Fruit fly (Drosophila melanogaster): ENCODE results near the gene sala.

sala gene

DNA sequence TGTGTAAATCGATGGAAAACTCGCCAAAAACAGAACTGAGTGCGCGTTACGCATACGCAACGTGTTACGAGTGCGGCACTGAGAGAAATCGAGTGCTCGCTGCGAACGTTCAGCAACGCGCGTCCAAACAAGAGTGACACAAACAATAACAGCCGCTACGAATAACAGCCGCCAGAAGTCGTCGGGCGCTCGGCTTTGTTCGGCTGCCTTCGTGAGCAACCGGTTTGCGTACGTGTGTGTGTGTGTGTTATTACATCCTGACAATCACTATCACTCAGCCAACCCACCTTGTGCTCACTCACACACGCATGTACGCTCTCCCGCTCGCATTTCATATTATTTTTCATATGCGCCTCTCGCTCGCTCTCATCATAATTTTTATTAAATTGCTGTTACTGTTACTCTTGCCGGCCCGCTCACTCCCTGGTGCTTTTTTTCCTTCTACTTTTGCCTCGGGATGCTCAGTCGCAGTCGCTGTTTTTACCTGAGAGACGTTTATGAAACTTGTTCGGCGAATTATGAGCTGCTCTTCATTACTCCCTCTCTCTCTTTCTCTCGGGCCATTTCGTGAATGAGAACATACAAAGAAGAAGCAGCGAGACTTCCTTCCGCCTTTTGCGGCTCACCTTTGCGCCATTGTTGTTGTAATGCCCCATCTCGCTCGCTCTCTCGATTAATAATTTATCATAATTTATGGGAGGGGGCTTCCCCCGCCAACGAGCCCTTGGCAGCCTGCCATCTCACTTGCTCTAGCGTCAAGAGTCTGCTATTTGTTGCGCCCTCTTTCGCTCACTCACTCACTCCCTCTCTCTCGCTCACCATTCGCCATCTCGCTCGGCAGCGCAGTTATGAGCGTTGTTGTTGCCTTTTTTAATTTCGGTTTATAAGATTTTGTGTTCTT lies 38.8 kb upstream of the sala start, which contains the start of gene salm (continued):
- TF ChIP-seq aop (GFP tag; IDR thresholded peaks at IDR 0.05) (peak; percentile 57; the same call in 1 of the 2 replicates), CG16863 (GFP tag; optimal IDR thresholded peaks at IDR 0.05) (no peak), CG3847 (GFP tag; IDR thresholded peaks at IDR 0.05) (no peak), Dad (GFP tag; optimal IDR thresholded peaks at IDR 0.05) (no peak), Hsf (GFP tag; optimal IDR thresholded peaks at IDR 0.05) (no peak), cad (GFP tag; optimal IDR thresholded peaks at IDR 0.05) (peak; percentile 75), sens (GFP tag) (peak; percentile 74), Hr39 (optimal IDR thresholded peaks at IDR 0.05) (no peak), E2f2 (GFP tag; IDR thresholded peaks at IDR 0.05) (no peak), Nf-YB (GFP tag; optimal IDR thresholded peaks at IDR 0.05) (peak; percentile 93), chm (GFP tag; IDR thresholded peaks at IDR 0.05) (peak; percentile 80), CG10366 (GFP tag; IDR thresholded peaks at IDR 0.05) (no peak), zen (tag; optimal IDR thresholded peaks at IDR 0.05) (peak; percentile 11), CG17912 (GFP tag; optimal IDR thresholded peaks at IDR 0.05) (no peak), CG9797 (GFP tag; optimal IDR thresholded peaks at IDR 0.05) (no peak), jumu (GFP tag; optimal IDR thresholded peaks at IDR 0.05) (no peak), corto (GFP tag; optimal IDR thresholded peaks at IDR 0.05) (no peak), ken (GFP tag; IDR thresholded peaks at IDR 0.05) (no peak), Drgx (GFP tag; IDR thresholded peaks at IDR 0.05) (no peak), Blimp-1 (GFP tag; optimal IDR thresholded peaks at IDR 0.05) (no peak), sob (GFP tag; IDR thresholded peaks at IDR 0.05) (peak; percentile 55; the same call in 1 of the 2 replicates), fd64A (GFP tag; optimal IDR thresholded peaks at IDR 0.05) (no peak), CG9437 (GFP tag; optimal IDR thresholded peaks at IDR 0.05) (peak; percentile 72), repo (GFP tag; optimal IDR thresholded peaks at IDR 0.05) (no peak), CG18599 (GFP tag; optimal IDR thresholded peaks at IDR 0.05) (no peak), CG12299 (tag; optimal IDR thresholded peaks at IDR 0.05) (no peak), CG12769 (tag; optimal IDR thresholded peaks at IDR 0.05) (peak; percentile 3), Oaz (GFP tag; IDR thresholded peaks at IDR 0.05) (no peak), CG13287 (GFP tag; IDR thresholded peaks at IDR 0.05; ENCODE audit: partially characterized antibody) (no peak; the same call in 1 of the 2 replicates), org-1 (GFP tag; optimal IDR thresholded peaks at IDR 0.05) (no peak), Mrtf (GFP tag; IDR thresholded peaks at IDR 0.05) (no peak), Ravus (GFP tag; IDR thresholded peaks at IDR 0.05) (no peak), Sox100B (GFP tag; optimal IDR thresholded peaks at IDR 0.05) (no peak), dimm (GFP tag; IDR thresholded peaks at IDR 0.05) (no peak), CG31224 (GFP tag; IDR thresholded peaks at IDR 0.05) (no peak), pum (GFP tag; optimal IDR thresholded peaks at IDR 0.05) (no peak), CG12744 (GFP tag; optimal IDR thresholded peaks at IDR 0.05) (peak; percentile 11), CG15514 (GFP tag; optimal IDR thresholded peaks at IDR 0.05) (no peak), CG6254 (GFP tag; optimal IDR thresholded peaks at IDR 0.05) (no peak), CG9727 (GFP tag; optimal IDR thresholded peaks at IDR 0.05) (no peak), Dip3 (GFP tag; optimal IDR thresholded peaks at IDR 0.05) (no peak), Hand (GFP tag; optimal IDR thresholded peaks at IDR 0.05) (no peak), Doc2 (GFP tag; IDR thresholded peaks at IDR 0.05) (no peak), ara (GFP tag; IDR thresholded peaks at IDR 0.05) (no peak; the same call in 1 of the 2 replicates), CTCF (GFP tag; optimal IDR thresholded peaks at IDR 0.05) (no peak), CG13296 (GFP tag; optimal IDR thresholded peaks at IDR 0.05) (no peak), CG3838 (GFP tag; optimal IDR thresholded peaks at IDR 0.05) (no peak), gsb-n (tag; optimal IDR thresholded peaks at IDR 0.05) (no peak), CG1602 (GFP tag; optimal IDR thresholded peaks at IDR 0.05) (no peak), dmrt11E (tag; optimal IDR thresholded peaks at IDR 0.05) (no peak), tna (GFP tag; IDR thresholded peaks at IDR 0.05; ENCODE audit: partially characterized antibody) (0 out of 2 replicates have a peak, but pooled peaks have one; percentile 23)
